Worm (Caenorhabditis elegans) whole organism, mixed stage, embryonic: ENCODE measurements around the gene pll-1.

Experiments
- M03D4.4 ChIP-seq: sonication (generic microtip); optimal IDR thresholded peaks from 2 replicates; lab custom pipeline; 2017; ENCODE audit warnings: mild to moderate bottlenecking, missing genetic modification characterization, missing compliant biosample characterization
- bed-3 ChIP-seq: fragments of 200-800 bp; sonication (Bioruptor generic); optimal IDR thresholded peaks from 3 replicates; lab custom pipeline; 2018; ENCODE audit warnings: mild to moderate bottlenecking, missing genetic modification characterization, moderate library complexity, missing compliant biosample characterization
- blmp-1 ChIP-seq: fragments of 150-350 bp; optimal IDR thresholded peaks from 2 replicates; lab custom pipeline; 2014; ENCODE audit warnings: missing biosample characterization, missing genetic modification characterization
- ceh-39 ChIP-seq: fragments of 150-350 bp; optimal IDR thresholded peaks from 2 replicates; lab custom pipeline; 2014; ENCODE audit warnings: missing biosample characterization, missing genetic modification characterization
- ceh-43 ChIP-seq: fragments of 200-800 bp; sonication (Bioruptor generic); optimal IDR thresholded peaks from 2 replicates; lab custom pipeline; 2018; ENCODE audit warnings: mild to moderate bottlenecking, missing genetic modification characterization, moderate library complexity, missing compliant biosample characterization
- ceh-83 ChIP-seq: fragments of 200-800 bp; sonication (Bioruptor generic); optimal IDR thresholded peaks from 2 replicates; lab custom pipeline; 2018; ENCODE audit warnings: mild to moderate bottlenecking, missing genetic modification characterization, missing compliant biosample characterization
- ces-1 ChIP-seq: fragments of 150-350 bp; optimal IDR thresholded peaks from 2 replicates; lab custom pipeline; 2014; ENCODE audit warnings: missing biosample characterization, missing genetic modification reagents, missing genetic modification characterization
- cnd-1 ChIP-seq: fragments of 200-800 bp; sonication (Bioruptor generic); optimal IDR thresholded peaks from 2 replicates; lab custom pipeline; 2018; ENCODE audit warnings: mild to moderate bottlenecking, missing genetic modification characterization, missing compliant biosample characterization
- drap-1 ChIP-seq: fragments of 200-800 bp; sonication (Bioruptor generic); optimal IDR thresholded peaks from 3 replicates; lab custom pipeline; 2018; ENCODE audit warnings: mild to moderate bottlenecking, missing genetic modification characterization, missing compliant biosample characterization
- elt-1 ChIP-seq: sonication (generic microtip); optimal IDR thresholded peaks from 2 replicates; lab custom pipeline; 2017; ENCODE audit warnings: missing genetic modification characterization, mild to moderate bottlenecking, missing compliant biosample characterization, antibody characterized with exemption, moderate library complexity, borderline replicate concordance; ENCODE audit not compliant: insufficient read depth
- elt-3 ChIP-seq: fragments of 150-350 bp; optimal IDR thresholded peaks from 2 replicates; lab custom pipeline; 2014; ENCODE audit warnings: missing biosample characterization, missing genetic modification characterization
- flh-1 ChIP-seq: fragments of 200-800 bp; sonication (Bioruptor generic); optimal IDR thresholded peaks from 2 replicates; lab custom pipeline; 2018; ENCODE audit warnings: mild to moderate bottlenecking, missing genetic modification characterization, moderate library complexity, missing compliant biosample characterization
- ham-2 ChIP-seq: fragments of 200-800 bp; sonication (Bioruptor generic); optimal IDR thresholded peaks from 2 replicates; lab custom pipeline; 2018; ENCODE audit warnings: mild to moderate bottlenecking, missing genetic modification characterization, missing compliant biosample characterization
- hlh-1 ChIP-seq: fragments of 150-350 bp; optimal IDR thresholded peaks from 2 replicates; lab custom pipeline; 2014; ENCODE audit warnings: missing biosample characterization, missing genetic modification reagents, missing genetic modification characterization
- lin-13 ChIP-seq: fragments of 150-350 bp; optimal IDR thresholded peaks from 2 replicates; lab custom pipeline; 2014; ENCODE audit warnings: missing biosample characterization, missing genetic modification characterization
- lin-32 ChIP-seq: fragments of 200-800 bp; sonication (Bioruptor generic); optimal IDR thresholded peaks from 2 replicates; lab custom pipeline; 2018; ENCODE audit warnings: mild to moderate bottlenecking, missing genetic modification characterization, missing compliant biosample characterization
- lsy-2 ChIP-seq: fragments of 150-350 bp; optimal IDR thresholded peaks from 2 replicates; lab custom pipeline; 2014; ENCODE audit warnings: missing biosample characterization, missing genetic modification characterization
- mab-5 ChIP-seq: fragments of 150-350 bp; optimal IDR thresholded peaks from 2 replicates; lab custom pipeline; 2014; ENCODE audit warnings: missing biosample characterization, missing genetic modification characterization
- mep-1 ChIP-seq: fragments of 150-350 bp; optimal IDR thresholded peaks from 2 replicates; lab custom pipeline; 2017; ENCODE audit warnings: missing biosample characterization, missing genetic modification reagents, missing genetic modification characterization, inconsistent platforms
- mls-2 ChIP-seq: sonication (generic microtip); optimal IDR thresholded peaks from 2 replicates; lab custom pipeline; 2016; ENCODE audit warnings: mild to moderate bottlenecking, missing genetic modification characterization, moderate library complexity, missing compliant biosample characterization
- nhr-12 ChIP-seq: fragments of 150-350 bp; optimal IDR thresholded peaks from 2 replicates; lab custom pipeline; 2014; ENCODE audit warnings: missing biosample characterization, missing genetic modification characterization
- nhr-2 ChIP-seq: fragments of 150-350 bp; optimal IDR thresholded peaks from 2 replicates; lab custom pipeline; 2014; ENCODE audit warnings: missing biosample characterization, missing genetic modification characterization
- nhr-237 ChIP-seq: fragments of 150-350 bp; optimal IDR thresholded peaks from 2 replicates; lab custom pipeline; 2014; ENCODE audit warnings: missing biosample characterization, missing genetic modification characterization
- nhr-28 ChIP-seq: fragments of 150-350 bp; optimal IDR thresholded peaks from 2 replicates; lab custom pipeline; 2014; ENCODE audit warnings: missing biosample characterization, missing genetic modification characterization
- nhr-76 ChIP-seq: sonication (generic microtip); optimal IDR thresholded peaks from 2 replicates; lab custom pipeline; 2017; ENCODE audit warnings: missing biosample characterization, missing genetic modification characterization
- pha-4 ChIP-seq: fragments of 150-350 bp; optimal IDR thresholded peaks from 2 replicates; lab custom pipeline; 2018; ENCODE audit warnings: missing biosample characterization, missing genetic modification reagents, missing genetic modification characterization
- sem-2 ChIP-seq: fragments of 200-800 bp; sonication (Bioruptor generic); optimal IDR thresholded peaks from 2 replicates; lab custom pipeline; 2018; ENCODE audit warnings: mild to moderate bottlenecking, missing genetic modification characterization, missing compliant biosample characterization
- snpc-4 ChIP-seq: fragments of 150-350 bp; optimal IDR thresholded peaks from 2 replicates; lab custom pipeline; 2014; ENCODE audit warnings: missing biosample characterization, missing genetic modification characterization
- sptf-1 ChIP-seq: sonication (generic microtip); optimal IDR thresholded peaks from 2 replicates; lab custom pipeline; 2017; ENCODE audit warnings: mild to moderate bottlenecking, missing genetic modification characterization, moderate library complexity, missing compliant biosample characterization
- tbx-8 ChIP-seq: fragments of 200-800 bp; sonication (Bioruptor generic); optimal IDR thresholded peaks from 2 replicates; lab custom pipeline; 2018; ENCODE audit warnings: mild to moderate bottlenecking, missing genetic modification characterization, moderate library complexity, missing compliant biosample characterization
- unc-120 ChIP-seq: sonication (generic microtip); optimal IDR thresholded peaks from 2 replicates; lab custom pipeline; 2017; ENCODE audit warnings: missing genetic modification characterization, missing compliant biosample characterization; ENCODE audit not compliant: poor library complexity, severe bottlenecking
- unc-39 ChIP-seq: fragments of 150-350 bp; optimal IDR thresholded peaks from 2 replicates; lab custom pipeline; 2014; ENCODE audit warnings: missing biosample characterization, missing genetic modification characterization
- unc-62 ChIP-seq: fragments of 150-350 bp; optimal IDR thresholded peaks from 2 replicates; lab custom pipeline; 2014; ENCODE audit warnings: missing biosample characterization, missing genetic modification reagents, missing genetic modification characterization
- zip-8 ChIP-seq: fragments of 150-350 bp; optimal IDR thresholded peaks from 2 replicates; lab custom pipeline; 2014; ENCODE audit warnings: missing biosample characterization, missing genetic modification characterization
- ztf-11 ChIP-seq: fragments of 150-350 bp; optimal IDR thresholded peaks from 2 replicates; lab custom pipeline; 2014; ENCODE audit warnings: missing biosample characterization, missing genetic modification characterization

pll-1 gene

DNA sequence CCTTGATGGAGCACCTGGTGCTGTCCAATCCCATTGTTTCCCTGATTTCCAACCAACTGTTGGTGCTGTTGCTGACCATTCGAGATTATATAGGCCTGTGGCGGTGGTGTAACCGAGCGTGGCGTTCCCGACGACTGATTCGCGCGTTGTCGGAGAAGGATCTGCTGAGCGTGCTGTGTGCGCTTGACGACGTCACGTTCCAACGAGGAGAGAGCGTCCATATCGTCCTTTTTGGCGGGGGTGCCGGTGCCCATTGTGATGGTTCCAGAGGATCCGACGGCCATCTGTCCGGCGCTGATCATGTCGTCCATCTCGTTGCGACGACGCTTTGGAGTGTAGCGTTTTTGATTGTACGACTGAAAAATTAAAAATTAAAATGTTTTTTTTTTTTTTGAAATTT, 20.2 kb upstream of the pll-1 start:
- TF ChIP-seq pha-4 (no peak), elt-1 (tag; lab: Kevin White, UChicago) (no peak), hlh-1 (tag; lab: Kevin White, UChicago) (no peak), nhr-76 (tag; lab: Kevin White, UChicago) (no peak), unc-120 (tag; lab: Kevin White, UChicago) (no peak), elt-3 (tag; lab: Kevin White, UChicago) (no peak), cnd-1 (no peak), ztf-11 (no peak)

DNA sequence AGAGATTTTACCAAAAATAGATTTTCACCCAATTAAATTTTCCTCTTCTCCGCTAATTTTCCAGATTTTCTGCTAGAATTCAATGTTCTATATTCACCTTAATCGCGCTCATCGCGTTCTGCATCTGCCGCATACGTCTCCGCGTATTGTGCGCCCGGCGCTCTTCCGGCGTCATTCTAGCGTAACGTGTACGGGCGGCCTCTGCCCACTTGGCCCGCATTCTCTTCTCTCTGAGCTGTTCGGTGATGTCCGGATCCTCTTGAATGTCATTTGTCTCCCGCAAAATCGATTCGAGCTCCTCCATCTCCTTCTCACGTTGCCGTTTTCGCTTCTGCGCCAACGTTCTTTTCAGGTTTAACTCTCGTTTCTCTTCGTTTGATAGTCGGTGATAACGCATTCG, 18.8 kb upstream of the pll-1 start:
- TF ChIP-seq drap-1 (GFP tag; lab: Kevin White, UChicago) (no peak), unc-39 (no peak), nhr-2 (tag; lab: Kevin White, UChicago) (no peak), nhr-12 (tag; lab: Kevin White, UChicago) (no peak), ztf-11 (no peak), lsy-2 (tag; lab: Kevin White, UChicago) (no peak), bed-3 (GFP tag; lab: Kevin White, UChicago) (no peak), ces-1 (no peak), sptf-1 (tag; lab: Kevin White, UChicago) (no peak), nhr-237 (tag; lab: Kevin White, UChicago) (no peak), ceh-83 (GFP tag; lab: Kevin White, UChicago) (no peak)

DNA sequence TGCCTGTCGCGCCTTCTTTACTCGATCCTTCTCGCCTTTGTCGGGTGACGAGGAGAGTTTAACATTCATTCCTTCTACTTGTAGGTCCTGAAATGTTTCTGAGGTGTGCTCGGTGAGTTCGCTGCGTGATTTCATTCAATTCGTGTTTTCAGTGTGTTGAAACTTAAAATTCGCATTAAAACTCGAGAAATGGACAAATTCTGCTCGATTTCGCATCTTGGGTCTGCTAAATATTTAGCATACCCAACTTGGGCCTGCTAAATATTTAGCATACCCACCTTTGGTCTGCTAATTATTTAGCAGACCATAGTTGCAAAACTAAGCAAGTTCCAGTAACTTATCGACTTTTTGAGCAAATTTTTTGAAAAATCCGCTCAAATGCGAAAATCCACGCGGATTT, 18.4 kb upstream of the pll-1 start:
- TF ChIP-seq nhr-76 (tag; lab: Kevin White, UChicago) (no peak), lin-32 (no peak)

DNA sequence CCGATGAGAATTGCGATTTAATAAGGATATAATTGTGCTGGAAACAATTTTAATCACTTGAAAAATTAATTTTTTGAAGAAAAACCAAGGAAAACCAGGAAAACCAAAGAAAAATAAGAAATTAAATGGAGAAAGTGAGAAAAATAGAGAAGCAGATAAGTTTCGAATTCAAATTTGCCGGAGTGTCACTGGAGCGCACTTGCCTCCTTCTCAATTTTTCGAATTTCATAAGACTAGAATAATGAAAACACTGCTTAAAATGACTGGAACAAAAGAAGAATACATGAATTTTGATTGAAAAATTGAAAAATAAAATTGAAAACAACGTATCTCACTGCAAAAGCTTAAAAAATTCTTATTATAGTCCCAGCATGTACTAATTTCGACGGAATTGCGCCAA, 17.3 kb upstream of the pll-1 start:
- no peak for TF ChIP-seq nhr-28
- TF ChIP-seq snpc-4 = no peak
- TF ChIP-seq ceh-39 (tag; lab: Kevin White, UChicago) = no peak
- no peak for TF ChIP-seq elt-3 (tag; lab: Kevin White, UChicago)
- no peak for TF ChIP-seq sem-2 (GFP tag; lab: Kevin White, UChicago)
- TF ChIP-seq ceh-43 (GFP tag; lab: Kevin White, UChicago) = no peak
- TF ChIP-seq ces-1 = no peak
- TF ChIP-seq cnd-1 = no peak
- no peak for TF ChIP-seq unc-120 (tag; lab: Kevin White, UChicago)
- TF ChIP-seq mab-5 (tag; lab: Kevin White, UChicago) = no peak
- TF ChIP-seq hlh-1 (tag; lab: Kevin White, UChicago) = no peak
- no peak for TF ChIP-seq mep-1
- TF ChIP-seq lin-32 = no peak
- TF ChIP-seq unc-39 = no peak
- TF ChIP-seq nhr-237 (tag; lab: Kevin White, UChicago) = no peak
- TF ChIP-seq nhr-76 (tag; lab: Kevin White, UChicago) = no peak
- TF ChIP-seq ztf-11 = no peak

DNA sequence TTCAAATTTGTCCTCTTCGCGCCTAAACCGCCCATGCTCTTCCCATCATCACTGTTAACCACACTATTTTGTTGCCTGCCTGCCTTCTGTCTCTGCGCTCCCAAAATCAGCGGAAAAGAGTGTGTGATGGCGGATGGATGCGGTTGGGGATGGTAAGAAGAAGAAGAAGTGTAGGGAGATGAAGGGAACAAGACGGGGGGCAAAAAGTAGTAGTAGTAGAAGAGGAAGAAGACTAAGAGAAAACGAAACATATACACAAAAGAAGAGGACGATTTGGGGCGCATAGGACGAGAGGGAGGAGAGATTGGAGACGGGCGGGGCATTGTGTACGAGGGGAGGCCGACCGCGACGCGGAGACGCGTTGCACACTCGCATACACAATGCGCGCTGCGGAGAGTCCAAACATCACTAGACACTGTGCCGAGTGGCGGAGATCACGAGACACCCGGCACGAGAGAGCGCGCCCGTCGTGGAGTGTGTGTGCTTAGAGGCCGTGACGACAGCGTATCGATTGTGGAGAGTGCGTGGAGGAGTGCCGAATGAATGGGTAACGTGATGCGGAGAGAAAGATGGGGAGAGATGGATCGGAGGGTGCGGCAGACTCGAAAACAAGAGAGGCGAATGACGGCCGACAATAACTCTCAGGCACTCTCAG, 16.1 kb upstream of the pll-1 start:
- no peak for TF ChIP-seq elt-3 (tag; lab: Kevin White, UChicago)
- no peak for TF ChIP-seq zip-8
- TF ChIP-seq nhr-28 = no peak
- TF ChIP-seq ztf-11 = no peak
- peak; percentile 13 for TF ChIP-seq hlh-1 (tag; lab: Kevin White, UChicago)
- peak; percentile 74 for TF ChIP-seq unc-120 (tag; lab: Kevin White, UChicago)
- TF ChIP-seq nhr-76 (tag; lab: Kevin White, UChicago) = peak; percentile 48
- peak; percentile 18 for TF ChIP-seq ces-1
- peak; percentile 12 for TF ChIP-seq sem-2 (GFP tag; lab: Kevin White, UChicago)
- peak; percentile 30 for TF ChIP-seq nhr-2 (tag; lab: Kevin White, UChicago)
- TF ChIP-seq drap-1 (GFP tag; lab: Kevin White, UChicago) = peak; percentile 24
- TF ChIP-seq lin-32 = no peak
- TF ChIP-seq tbx-8 = peak; percentile 12
- peak; percentile 51 for TF ChIP-seq nhr-237 (tag; lab: Kevin White, UChicago)
- peak; percentile 33 for TF ChIP-seq nhr-12 (tag; lab: Kevin White, UChicago)
- TF ChIP-seq bed-3 (GFP tag; lab: Kevin White, UChicago) = no peak
- peak; percentile 66 for TF ChIP-seq mls-2
- no peak for TF ChIP-seq flh-1
- no peak for TF ChIP-seq elt-1 (tag; lab: Kevin White, UChicago)
- TF ChIP-seq ham-2 = peak; percentile 39
- TF ChIP-seq cnd-1 = peak; percentile 68
- peak; percentile 40 for TF ChIP-seq mep-1
- no peak for TF ChIP-seq snpc-4
- TF ChIP-seq ceh-39 (tag; lab: Kevin White, UChicago) = peak; percentile 88
- TF ChIP-seq M03D4.4 (tag; lab: Kevin White, UChicago) = peak; percentile 36
- peak; percentile 70 for TF ChIP-seq sptf-1 (tag; lab: Kevin White, UChicago)
- TF ChIP-seq lin-13 (tag; lab: Kevin White, UChicago) = peak; percentile 55
- TF ChIP-seq lsy-2 (tag; lab: Kevin White, UChicago) = peak; percentile 24
- TF ChIP-seq unc-62 (GFP tag; lab: Kevin White, UChicago) = peak; percentile 31
- no peak for TF ChIP-seq unc-39
- TF ChIP-seq blmp-1 (tag; lab: Kevin White, UChicago) = no peak
- TF ChIP-seq ceh-43 (GFP tag; lab: Kevin White, UChicago) = peak; percentile 33
- TF ChIP-seq mab-5 (tag; lab: Kevin White, UChicago) = no peak
- TF ChIP-seq ceh-83 (GFP tag; lab: Kevin White, UChicago) = no peak
- peak; percentile 61 for TF ChIP-seq pha-4
